Fruit fly (Drosophila melanogaster) whole organism, embryonic: ENCODE data around the gene Rai1.

Experiments used
- NfI ChIP-seq: fragments of 200-800 bp; sonication (Bioruptor generic); optimal IDR thresholded peaks from 3 replicates; lab custom pipeline; 2018; ENCODE audit warnings: missing biosample characterization, mild to moderate bottlenecking, missing genetic modification characterization, moderate library complexity
- ap ChIP-seq: fragments of 200-800 bp; sonication (Bioruptor generic); IDR thresholded peaks from 2 replicates; pipeline ENCODE4 v1.3.6; 2022; ENCODE audit warnings: missing biosample characterization, missing genetic modification characterization

dm6 chrX:16786860-16787415 is 16.2 kb downstream of the Rai1 start, which contains the start of the genes CG9609 and Sap30:
- no peak for TF ChIP-seq NfI (GFP tag; lab: Kevin White, UChicago)
- TF ChIP-seq ap (GFP tag; lab: Robert Waterston, UW) = no peak
